Worm (Caenorhabditis elegans) whole organism, young adult: ENCODE measurements around the gene T10C6.16.

ENCODE experiments used
- B0019.2 ChIP-seq: fragments of 200-800 bp; sonication (Bioruptor generic); conservative IDR thresholded peaks from 2 replicates; pipeline ENCODE4 v1.3.6; 2022; ENCODE audit warnings: missing genetic modification reagents, missing genetic modification characterization, missing compliant biosample characterization
- B0035.1 ChIP-seq: sonication (generic microtip); optimal IDR thresholded peaks from 2 replicates; lab custom pipeline; 2016; ENCODE audit warnings: missing genetic modification characterization, mild to moderate bottlenecking, missing compliant biosample characterization, missing genotype, missing genetic modification reagents
- C06A6.2 ChIP-seq: fragments of 200-800 bp; sonication (Bioruptor generic); conservative IDR thresholded peaks from 2 replicates; pipeline ENCODE4 v1.3.6; 2022; ENCODE audit warnings: missing genetic modification characterization, missing compliant biosample characterization
- F23B12.7 ChIP-seq: sonication (generic microtip); optimal IDR thresholded peaks from 2 replicates; lab custom pipeline; 2017; ENCODE audit warnings: missing genetic modification characterization, mild to moderate bottlenecking, missing compliant biosample characterization, antibody characterized with exemption, moderate library complexity; ENCODE audit not compliant: insufficient read depth
- F33H1.4 ChIP-seq: fragments of 200-800 bp; sonication (Bioruptor generic); IDR thresholded peaks from 2 replicates; pipeline ENCODE4 v1.3.6; 2022; ENCODE audit warnings: missing genetic modification reagents, missing genetic modification characterization, missing compliant biosample characterization
- F55B11.4 ChIP-seq: sonication (generic microtip); optimal IDR thresholded peaks from 2 replicates; lab custom pipeline; 2016; ENCODE audit warnings: missing compliant biosample characterization, missing genetic modification characterization, borderline replicate concordance; ENCODE audit not compliant: insufficient read depth
- K12H6.12 ChIP-seq: fragments of 200-800 bp; sonication (Bioruptor generic); optimal IDR thresholded peaks from 2 replicates; lab custom pipeline; 2018; ENCODE audit warnings: mild to moderate bottlenecking, missing genetic modification characterization, missing compliant biosample characterization
- T07F8.4 ChIP-seq: sonication (generic microtip); optimal IDR thresholded peaks from 2 replicates; lab custom pipeline; 2016; ENCODE audit warnings: mild to moderate bottlenecking, missing genetic modification characterization, moderate library complexity, missing compliant biosample characterization
- Y56A3A.18 ChIP-seq: fragments of 200-800 bp; sonication (Bioruptor generic); IDR thresholded peaks from 2 replicates; pipeline ENCODE4 v1.3.6; 2022; ENCODE audit warnings: missing genetic modification reagents, missing genetic modification characterization, missing compliant biosample characterization
- Y67H2A.10 ChIP-seq: fragments of 200-800 bp; sonication (Bioruptor generic); conservative IDR thresholded peaks from 2 replicates; pipeline ENCODE4 v1.3.6; 2022; ENCODE audit warnings: missing genetic modification reagents, missing genetic modification characterization, missing compliant biosample characterization
- ZK185.1 ChIP-seq: sonication (generic microtip); optimal IDR thresholded peaks from 2 replicates; lab custom pipeline; 2016; ENCODE audit warnings: mild to moderate bottlenecking, missing genetic modification characterization, missing compliant biosample characterization; ENCODE audit not compliant: poor library complexity, severe bottlenecking
- aptf-2 ChIP-seq: fragments of 200-800 bp; sonication (Bioruptor generic); conservative IDR thresholded peaks from 2 replicates; pipeline ENCODE4 v1.3.6; 2022; ENCODE audit warnings: missing genetic modification reagents, missing genetic modification characterization, missing compliant biosample characterization
- aptf-3 ChIP-seq: fragments of 200-800 bp; sonication (Bioruptor generic); IDR thresholded peaks from 2 replicates; pipeline ENCODE4 v1.3.6; 2022; ENCODE audit warnings: missing genetic modification characterization, missing compliant biosample characterization
- atf-7 ChIP-seq: sonication (generic microtip); optimal IDR thresholded peaks from 2 replicates; lab custom pipeline; 2017; ENCODE audit warnings: mild to moderate bottlenecking, missing genetic modification characterization, missing compliant biosample characterization
- athp-1 ChIP-seq: sonication (generic microtip); optimal IDR thresholded peaks from 2 replicates; lab custom pipeline; 2017; ENCODE audit warnings: mild to moderate bottlenecking, missing genetic modification characterization, missing compliant biosample characterization
- ccch-3 ChIP-seq: fragments of 200-800 bp; sonication (Bioruptor generic); optimal IDR thresholded peaks from 2 replicates; lab custom pipeline; 2018; ENCODE audit warnings: mild to moderate bottlenecking, missing genetic modification characterization, missing compliant biosample characterization
- cebp-2 ChIP-seq: fragments of 200-800 bp; sonication (Bioruptor generic); IDR thresholded peaks from 2 replicates; pipeline ENCODE4 v1.3.6; 2022; ENCODE audit warnings: missing genetic modification characterization, missing compliant biosample characterization
- ceh-40 ChIP-seq: fragments of 200-800 bp; sonication (Bioruptor generic); IDR thresholded peaks from 2 replicates; pipeline ENCODE4 v1.3.6; 2022; ENCODE audit warnings: missing genetic modification characterization, missing compliant biosample characterization
- ceh-58 ChIP-seq: fragments of 200-800 bp; sonication (Bioruptor generic); IDR thresholded peaks from 2 replicates; pipeline ENCODE4 v1.3.6; 2022; ENCODE audit warnings: missing genetic modification characterization, missing compliant biosample characterization
- ceh-79 ChIP-seq: sonication (generic microtip); optimal IDR thresholded peaks from 2 replicates; lab custom pipeline; 2017; ENCODE audit warnings: mild to moderate bottlenecking, missing genetic modification characterization, missing compliant biosample characterization
- chd-7 ChIP-seq: sonication (generic microtip); optimal IDR thresholded peaks from 2 replicates; lab custom pipeline; 2016; ENCODE audit warnings: mild to moderate bottlenecking, missing genetic modification characterization, moderate library complexity, missing compliant biosample characterization
- egl-44 ChIP-seq: fragments of 200-800 bp; sonication (Bioruptor generic); IDR thresholded peaks from 2 replicates; pipeline ENCODE4 v1.3.6; 2022; ENCODE audit warnings: missing genetic modification reagents, missing genetic modification characterization, missing compliant biosample characterization
- hlh-12 ChIP-seq: sonication (generic microtip); optimal IDR thresholded peaks from 2 replicates; lab custom pipeline; 2016; ENCODE audit warnings: missing genetic modification characterization, missing compliant biosample characterization
- hmg-1.2 ChIP-seq: fragments of 200-800 bp; sonication (Bioruptor generic); IDR thresholded peaks from 2 replicates; pipeline ENCODE4 v1.3.6; 2022; ENCODE audit warnings: missing genetic modification reagents, missing genetic modification characterization, missing compliant biosample characterization
- hsf-1 ChIP-seq: fragments of 200-800 bp; sonication (Bioruptor generic); IDR thresholded peaks from 2 replicates; pipeline ENCODE4 v1.3.6; 2022; ENCODE audit warnings: missing genetic modification reagents, missing genetic modification characterization, missing compliant biosample characterization
- lin-54 ChIP-seq: fragments of 200-800 bp; sonication (Bioruptor generic); optimal IDR thresholded peaks from 2 replicates; lab custom pipeline; 2018; ENCODE audit warnings: mild to moderate bottlenecking, missing genetic modification characterization, missing compliant biosample characterization
- lsl-1 ChIP-seq: fragments of 200-800 bp; sonication (Bioruptor generic); optimal IDR thresholded peaks from 2 replicates; lab custom pipeline; 2018; ENCODE audit warnings: mild to moderate bottlenecking, missing genetic modification characterization, moderate library complexity, missing compliant biosample characterization
- madf-10 ChIP-seq: sonication (generic microtip); optimal IDR thresholded peaks from 2 replicates; lab custom pipeline; 2016; ENCODE audit warnings: mild to moderate bottlenecking, missing genetic modification characterization, missing compliant biosample characterization
- madf-3 ChIP-seq: fragments of 200-800 bp; sonication (Bioruptor generic); IDR thresholded peaks from 2 replicates; pipeline ENCODE4 v1.3.6; 2022; ENCODE audit warnings: missing genetic modification reagents, missing genetic modification characterization, missing compliant biosample characterization
- nhr-120 ChIP-seq: fragments of 200-800 bp; sonication (Bioruptor generic); IDR thresholded peaks from 2 replicates; pipeline ENCODE4 v1.3.6; 2022; ENCODE audit warnings: missing genetic modification characterization, missing compliant biosample characterization
- nhr-179 ChIP-seq: sonication (generic microtip); optimal IDR thresholded peaks from 2 replicates; lab custom pipeline; 2016; ENCODE audit warnings: mild to moderate bottlenecking, missing genetic modification characterization, missing compliant biosample characterization
- nhr-90 ChIP-seq: sonication (generic microtip); optimal IDR thresholded peaks from 2 replicates; lab custom pipeline; 2016; ENCODE audit warnings: missing genotype, mild to moderate bottlenecking, missing genetic modification characterization, missing compliant biosample characterization
- rcor-1 ChIP-seq: fragments of 200-800 bp; sonication (Bioruptor generic); IDR thresholded peaks from 2 replicates; pipeline ENCODE4 v1.3.6; 2022; ENCODE audit warnings: missing genetic modification reagents, missing genetic modification characterization, missing compliant biosample characterization
- sea-2 ChIP-seq: fragments of 200-800 bp; sonication (Bioruptor generic); IDR thresholded peaks from 2 replicates; pipeline ENCODE4 v1.3.6; 2022; ENCODE audit warnings: missing genetic modification characterization, missing compliant biosample characterization
- snpc-1.1 ChIP-seq: sonication (generic microtip); optimal IDR thresholded peaks from 2 replicates; lab custom pipeline; 2017; ENCODE audit warnings: missing genetic modification characterization, mild to moderate bottlenecking, missing compliant biosample characterization, antibody characterized with exemption, moderate library complexity, missing genotype, missing genetic modification reagents; ENCODE audit not compliant: insufficient read depth
- snpc-1.3 ChIP-seq: sonication (generic microtip); optimal IDR thresholded peaks from 2 replicates; lab custom pipeline; 2017; ENCODE audit warnings: missing genetic modification characterization, mild to moderate bottlenecking, missing compliant biosample characterization, antibody characterized with exemption, moderate library complexity, missing genotype, missing genetic modification reagents; ENCODE audit not compliant: insufficient read depth
- sptf-2 ChIP-seq: fragments of 200-800 bp; sonication (Bioruptor generic); optimal IDR thresholded peaks from 2 replicates; lab custom pipeline; 2018; ENCODE audit warnings: mild to moderate bottlenecking, missing genetic modification characterization, missing compliant biosample characterization
- ztf-6 ChIP-seq: fragments of 200-800 bp; sonication (Bioruptor generic); IDR thresholded peaks from 2 replicates; pipeline ENCODE4 v1.3.6; 2022; ENCODE audit warnings: missing genetic modification reagents, missing genetic modification characterization, missing compliant biosample characterization

Gene T10C6.16

ce11 chrV:16016977-16017376 lies 15.8 kb downstream of the T10C6.16 start:
- no peak for TF ChIP-seq ceh-40 (GFP tag; lab: Robert Waterston, UW)
- no peak for TF ChIP-seq F23B12.7 (tag; lab: Kevin White, UChicago)
- no peak for TF ChIP-seq ccch-3 (GFP tag; lab: Kevin White, UChicago)
- no peak for TF ChIP-seq nhr-120 (GFP tag; lab: Robert Waterston, UW)
- TF ChIP-seq Y67H2A.10 = no peak
- TF ChIP-seq F33H1.4 = no peak
- TF ChIP-seq cebp-2 (GFP tag; lab: Robert Waterston, UW) = no peak
- TF ChIP-seq B0019.2 (GFP tag; lab: Robert Waterston, UW) = no peak
- no peak for TF ChIP-seq sptf-2 (GFP tag; lab: Kevin White, UChicago)
- TF ChIP-seq egl-44 (GFP tag; lab: Robert Waterston, UW) = no peak
- no peak for TF ChIP-seq K12H6.12 (tag; lab: Kevin White, UChicago)
- TF ChIP-seq ceh-58 (GFP tag; lab: Robert Waterston, UW) = no peak
- TF ChIP-seq hmg-1.2 (GFP tag; lab: Robert Waterston, UW) = no peak

DNA sequence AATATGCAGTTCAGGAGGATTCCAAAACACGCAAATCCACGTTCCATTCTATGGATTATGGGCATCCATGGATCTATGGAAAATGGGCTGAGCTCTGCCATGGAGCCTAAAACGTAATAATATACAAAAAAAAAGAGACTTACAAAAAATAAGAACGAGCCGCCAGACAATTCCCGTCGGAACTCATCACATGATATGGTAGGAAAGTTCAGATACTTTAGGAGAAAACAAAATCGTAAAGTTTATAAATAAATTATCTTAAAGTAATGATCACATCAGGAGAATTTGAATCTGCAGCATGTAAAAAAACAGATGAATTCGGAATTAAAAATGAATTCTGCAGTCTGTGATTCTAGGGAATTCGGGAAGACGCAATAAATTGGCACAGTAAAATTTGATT lies 17.2 kb downstream of the T10C6.16 start, which contains the start of gene str-232:
Gene str-232 (minus strand): TSS at position 101 of the 400 bp plus-strand sequence.
- TF ChIP-seq nhr-90 (tag; lab: Kevin White, UChicago) (no peak), lin-54 (GFP tag; lab: Kevin White, UChicago) (no peak)

DNA sequence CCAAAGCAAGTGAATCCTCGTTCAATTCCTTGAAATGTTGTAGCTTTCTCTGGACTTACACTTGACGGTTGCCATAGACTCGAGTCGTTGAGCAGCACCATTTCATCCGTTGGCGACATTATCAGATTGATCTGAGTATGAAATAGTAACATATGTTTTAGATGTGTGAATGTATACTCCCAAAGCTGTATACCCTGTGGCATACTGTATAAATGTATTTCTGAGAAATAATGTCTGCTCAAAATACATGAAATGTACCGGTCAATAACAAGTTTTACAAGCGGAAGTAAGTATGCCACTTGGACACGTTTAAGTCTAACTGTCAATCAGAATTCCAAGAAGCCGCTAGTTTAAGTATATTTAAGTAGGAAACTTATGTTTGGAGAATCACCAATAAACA lies 23.2 kb downstream of the T10C6.16 start, which contains the start of gene str-233:
Gene str-233 (minus strand): TSS at position 101 of the 400 bp plus-strand sequence.
- TF ChIP-seq aptf-2 (no peak), F55B11.4 (tag; lab: Kevin White, UChicago) (no peak), nhr-179 (tag; lab: Kevin White, UChicago) (no peak), nhr-120 (GFP tag; lab: Robert Waterston, UW) (no peak), atf-7 (tag; lab: Kevin White, UChicago) (no peak), sea-2 (GFP tag; lab: Robert Waterston, UW) (no peak), snpc-1.3 (tag; lab: Kevin White, UChicago) (no peak), snpc-1.1 (tag; lab: Kevin White, UChicago) (no peak)

DNA sequence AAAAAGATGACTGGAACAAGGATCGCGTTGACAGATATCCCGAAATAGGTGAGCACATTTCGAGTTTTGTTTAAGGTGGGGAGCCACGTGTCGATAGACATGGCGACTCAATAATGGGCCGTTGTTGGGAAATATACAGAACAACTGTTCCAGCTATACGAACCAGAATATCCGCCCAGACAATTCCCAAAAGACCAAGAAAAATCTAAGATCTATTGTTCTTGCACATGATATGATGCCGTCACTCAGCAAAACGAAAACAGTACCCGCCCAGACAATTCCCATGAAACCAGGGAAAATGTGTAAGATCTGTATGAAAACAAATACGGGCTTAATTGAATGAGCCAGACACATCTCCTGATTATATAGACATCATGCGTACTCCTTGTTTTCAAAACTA lies 25.3 kb downstream of the T10C6.16 start, which contains the start of gene str-231:
Gene str-231 (minus strand): TSS at position 101 of the 400 bp plus-strand sequence.
- TF ChIP-seq ZK185.1 (tag; lab: Kevin White, UChicago) = no peak
- no peak for TF ChIP-seq Y56A3A.18 (GFP tag; lab: Robert Waterston, UW)
- no peak for TF ChIP-seq lin-54 (GFP tag; lab: Kevin White, UChicago)
- TF ChIP-seq hlh-12 (tag; lab: Kevin White, UChicago) = no peak
- no peak for TF ChIP-seq rcor-1 (GFP tag; lab: Robert Waterston, UW)
- TF ChIP-seq madf-3 = no peak
- TF ChIP-seq aptf-3 (GFP tag; lab: Robert Waterston, UW) = no peak
- TF ChIP-seq atf-7 (tag; lab: Kevin White, UChicago) = no peak
- no peak for TF ChIP-seq chd-7
- TF ChIP-seq ceh-79 (tag; lab: Kevin White, UChicago) = no peak
- no peak for TF ChIP-seq hsf-1 (GFP tag; lab: Robert Waterston, UW)
- TF ChIP-seq B0035.1 (tag; lab: Kevin White, UChicago) = no peak
- TF ChIP-seq C06A6.2 (GFP tag; lab: Robert Waterston, UW) = no peak
- TF ChIP-seq lsl-1 (GFP tag; lab: Kevin White, UChicago) = no peak
- TF ChIP-seq athp-1 (tag; lab: Kevin White, UChicago) = no peak
- TF ChIP-seq T07F8.4 (tag; lab: Kevin White, UChicago) = no peak
- no peak for TF ChIP-seq sptf-2 (GFP tag; lab: Kevin White, UChicago)
- no peak for TF ChIP-seq madf-10 (tag; lab: Kevin White, UChicago)
- no peak for TF ChIP-seq ztf-6 (GFP tag; lab: Robert Waterston, UW)
- TF ChIP-seq, all 124 proteins: peak for 0
